Fruit fly (Drosophila melanogaster): ENCODE measurements around the gene Kal1.

dm6 chr3R:24150103-24150502, 8.9 kb downstream of the Kal1 start, which contains the start of gene p38c:
- TF ChIP-seq dsx (GFP tag; optimal IDR thresholded peaks at IDR 0.05; ENCODE audit: poor library complexity, severe bottlenecking) (no peak), CG32006 (GFP tag; optimal IDR thresholded peaks at IDR 0.05) (no peak)

Measured in whole organism, prepupa.